Fruit fly (Drosophila melanogaster): ENCODE results near the gene RhoGAP102A.

dm6 chr4:238400-238799, 16.4 kb upstream of the RhoGAP102A start:
- no peak for TF ChIP-seq Pif1B (GFP tag; optimal IDR thresholded peaks at IDR 0.05)
- no peak for TF ChIP-seq Ets98B (GFP tag; IDR thresholded peaks at IDR 0.05)
- TF ChIP-seq CG13204 (GFP tag; optimal IDR thresholded peaks at IDR 0.05): no peak
- no peak for TF ChIP-seq CG12605 (GFP tag; IDR thresholded peaks at IDR 0.05)
- TF ChIP-seq CG15710 (tag; optimal IDR thresholded peaks at IDR 0.05): no peak
- no peak for TF ChIP-seq gl (tag; optimal IDR thresholded peaks at IDR 0.05)
- no peak for TF ChIP-seq CG4496 (GFP tag; IDR thresholded peaks at IDR 0.05)
- TF ChIP-seq CG34367 (tag; optimal IDR thresholded peaks at IDR 0.05): no peak

All from whole organism, pupa.